Worm (Caenorhabditis elegans) whole organism, late embryonic: ENCODE data around the gene C37C3.9.

Source experiments
- C08G9.2 ChIP-seq: sonication (generic microtip); optimal IDR thresholded peaks from 2 replicates; lab custom pipeline; 2016; ENCODE audit warnings: mild to moderate bottlenecking, missing genetic modification characterization, moderate library complexity, missing compliant biosample characterization
- C38D4.7 ChIP-seq: fragments of 200-800 bp; sonication (Bioruptor generic); optimal IDR thresholded peaks from 2 replicates; lab custom pipeline; 2018; ENCODE audit warnings: mild to moderate bottlenecking, missing genetic modification characterization, moderate library complexity, missing compliant biosample characterization
- ceh-14 ChIP-seq: sonication (generic microtip); optimal IDR thresholded peaks from 2 replicates; lab custom pipeline; 2016; ENCODE audit warnings: missing genotype, missing genetic modification characterization, missing compliant biosample characterization
- ceh-2 ChIP-seq: sonication (generic microtip); optimal IDR thresholded peaks from 2 replicates; lab custom pipeline; 2016; ENCODE audit warnings: missing genotype, missing genetic modification characterization, missing compliant biosample characterization
- ceh-22 ChIP-seq: sonication (generic microtip); optimal IDR thresholded peaks from 2 replicates; lab custom pipeline; 2017; ENCODE audit warnings: missing biosample characterization, missing genetic modification characterization
- ceh-30 ChIP-seq: fragments of 150-350 bp; optimal IDR thresholded peaks from 2 replicates; lab custom pipeline; 2014; ENCODE audit warnings: missing biosample characterization, missing genetic modification characterization
- ceh-34 ChIP-seq: sonication (generic microtip); optimal IDR thresholded peaks from 2 replicates; lab custom pipeline; 2016; ENCODE audit warnings: mild to moderate bottlenecking, missing genetic modification characterization, missing compliant biosample characterization
- che-1 ChIP-seq: sonication (generic microtip); optimal IDR thresholded peaks from 2 replicates; lab custom pipeline; 2016; ENCODE audit warnings: mild to moderate bottlenecking, missing genetic modification characterization, missing compliant biosample characterization
- dmd-4 ChIP-seq: sonication (generic microtip); optimal IDR thresholded peaks from 2 replicates; lab custom pipeline; 2016; ENCODE audit warnings: borderline replicate concordance, missing genetic modification characterization, missing compliant biosample characterization
- dve-1 ChIP-seq: sonication (generic microtip); optimal IDR thresholded peaks from 2 replicates; lab custom pipeline; 2017; ENCODE audit warnings: antibody characterized with exemption, mild to moderate bottlenecking, missing genetic modification characterization, missing compliant biosample characterization
- elt-4 ChIP-seq: sonication (generic microtip); optimal IDR thresholded peaks from 2 replicates; lab custom pipeline; 2016; ENCODE audit warnings: missing genetic modification characterization, missing compliant biosample characterization
- ets-4 ChIP-seq: sonication (generic microtip); optimal IDR thresholded peaks from 2 replicates; lab custom pipeline; 2016; ENCODE audit warnings: missing genetic modification characterization, missing compliant biosample characterization
- fkh-10 ChIP-seq: fragments of 150-350 bp; optimal IDR thresholded peaks from 2 replicates; lab custom pipeline; 2014; ENCODE audit warnings: missing biosample characterization, missing genetic modification reagents, missing genetic modification characterization
- hlh-13 ChIP-seq: fragments of 200-800 bp; sonication (Bioruptor generic); optimal IDR thresholded peaks from 2 replicates; lab custom pipeline; 2018; ENCODE audit warnings: mild to moderate bottlenecking, missing genetic modification characterization, missing compliant biosample characterization
- hlh-15 ChIP-seq: sonication (generic microtip); optimal IDR thresholded peaks from 2 replicates; lab custom pipeline; 2016; ENCODE audit warnings: missing genetic modification characterization, missing compliant biosample characterization
- hlh-30 ChIP-seq: sonication (generic microtip); optimal IDR thresholded peaks from 2 replicates; lab custom pipeline; 2017; ENCODE audit warnings: antibody characterized with exemption, missing genetic modification characterization, missing compliant biosample characterization; ENCODE audit not compliant: insufficient read depth
- lin-11 ChIP-seq: fragments of 200-800 bp; sonication (Bioruptor generic); optimal IDR thresholded peaks from 2 replicates; lab custom pipeline; 2018; ENCODE audit warnings: mild to moderate bottlenecking, missing genetic modification characterization, missing compliant biosample characterization
- nfya-1 ChIP-seq: sonication (generic microtip); optimal IDR thresholded peaks from 2 replicates; lab custom pipeline; 2017; ENCODE audit warnings: missing genetic modification characterization, mild to moderate bottlenecking, missing compliant biosample characterization, antibody characterized with exemption, moderate library complexity
- nhr-11 ChIP-seq: fragments of 150-350 bp; optimal IDR thresholded peaks from 2 replicates; lab custom pipeline; 2014; ENCODE audit warnings: missing biosample characterization, missing genetic modification characterization
- npax-4 ChIP-seq: sonication (generic microtip); optimal IDR thresholded peaks from 2 replicates; lab custom pipeline; 2016; ENCODE audit warnings: missing genetic modification characterization, missing compliant biosample characterization
- odd-2 ChIP-seq: sonication (generic microtip); optimal IDR thresholded peaks from 2 replicates; lab custom pipeline; 2017; ENCODE audit warnings: antibody characterized with exemption, mild to moderate bottlenecking, missing genetic modification characterization, missing compliant biosample characterization
- pag-3 ChIP-seq: sonication (generic microtip); optimal IDR thresholded peaks from 2 replicates; lab custom pipeline; 2016; ENCODE audit warnings: missing compliant biosample characterization, missing genetic modification characterization, borderline replicate concordance
- pat-9 ChIP-seq: fragments of 200-800 bp; sonication (Bioruptor generic); optimal IDR thresholded peaks from 2 replicates; lab custom pipeline; 2018; ENCODE audit warnings: mild to moderate bottlenecking, missing genetic modification characterization, moderate library complexity, missing compliant biosample characterization
- pha-2 ChIP-seq: sonication (generic microtip); optimal IDR thresholded peaks from 2 replicates; lab custom pipeline; 2017; ENCODE audit warnings: mild to moderate bottlenecking, missing genetic modification characterization, missing compliant biosample characterization
- pha-4 ChIP-seq: fragments of 150-350 bp; optimal IDR thresholded peaks from 2 replicates; lab custom pipeline; 2018; ENCODE audit warnings: missing biosample characterization, missing genetic modification reagents, missing genetic modification characterization
- pqm-1 ChIP-seq: sonication (generic microtip); optimal IDR thresholded peaks from 2 replicates; lab custom pipeline; 2016; ENCODE audit warnings: missing genetic modification characterization, missing compliant biosample characterization
- rnt-1 ChIP-seq: sonication (generic microtip); optimal IDR thresholded peaks from 2 replicates; lab custom pipeline; 2016; ENCODE audit warnings: missing genetic modification characterization, missing compliant biosample characterization
- sox-2 ChIP-seq: fragments of 200-800 bp; sonication (Bioruptor generic); IDR thresholded peaks from 2 replicates; pipeline ENCODE4 v1.3.6; 2022; ENCODE audit warnings: missing genetic modification reagents, missing genetic modification characterization, missing compliant biosample characterization
- syd-9 ChIP-seq: sonication (generic microtip); optimal IDR thresholded peaks from 2 replicates; lab custom pipeline; 2016; ENCODE audit warnings: mild to moderate bottlenecking, missing genetic modification characterization, moderate library complexity, missing compliant biosample characterization
- tbx-7 ChIP-seq: sonication (generic microtip); optimal IDR thresholded peaks from 2 replicates; lab custom pipeline; 2016; ENCODE audit warnings: missing genotype, missing genetic modification characterization, missing compliant biosample characterization
- ttx-3 ChIP-seq: sonication (generic microtip); optimal IDR thresholded peaks from 2 replicates; lab custom pipeline; 2016; ENCODE audit warnings: missing genetic modification reagents, missing genetic modification characterization, missing compliant biosample characterization
- unc-3 ChIP-seq, 2 experiments: fragments of 200-800 bp in 1 of 2; sonication (Bioruptor generic) in 1 of 2; sonication (generic microtip) in 1 of 2; conservative IDR thresholded peaks in 1 of 2; optimal IDR thresholded peaks in 1 of 2; 2 replicates each; pipeline versions ENCODE4 v1.3.6 to Lab custom; 2016 to 2022; ENCODE audit warnings: missing compliant biosample characterization in 2 of 2, missing genetic modification characterization in 2 of 2, missing genetic modification reagents in 1 of 2
- unc-42 ChIP-seq: sonication (generic microtip); optimal IDR thresholded peaks from 2 replicates; lab custom pipeline; 2016; ENCODE audit warnings: missing genotype, missing genetic modification characterization, missing compliant biosample characterization
- unc-55 ChIP-seq: sonication (generic microtip); optimal IDR thresholded peaks from 2 replicates; lab custom pipeline; 2017; ENCODE audit warnings: missing biosample characterization, missing genetic modification reagents, missing genetic modification characterization
- ztf-16 ChIP-seq: sonication (generic microtip); optimal IDR thresholded peaks from 2 replicates; lab custom pipeline; 2017; ENCODE audit warnings: missing genetic modification characterization, missing compliant biosample characterization

C37C3.9 gene

DNA sequence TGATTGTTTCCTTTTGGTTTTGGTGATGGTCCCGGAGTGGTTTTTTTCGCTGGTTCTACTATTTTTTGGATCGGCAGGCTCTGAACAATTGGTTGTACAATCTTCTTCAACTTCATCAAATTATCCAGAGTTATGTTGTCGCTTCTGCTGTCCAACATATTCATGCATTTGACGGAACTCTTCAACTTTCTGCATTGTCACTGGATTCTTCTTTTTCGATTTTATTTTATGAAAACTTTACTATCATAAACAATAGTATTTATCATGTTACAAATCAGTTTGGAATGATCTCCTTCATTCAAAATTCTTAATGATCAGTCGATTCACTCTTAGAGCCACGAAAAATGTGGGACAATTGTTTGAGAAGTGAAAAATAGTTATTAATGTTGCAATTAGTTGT is 2.4 kb downstream of the C37C3.9 start:
- TF ChIP-seq che-1 (tag; lab: Kevin White, UChicago) (no peak), pha-2 (tag; lab: Kevin White, UChicago) (no peak), nfya-1 (tag; lab: Kevin White, UChicago) (no peak), ztf-16 (tag; lab: Kevin White, UChicago) (no peak), rnt-1 (tag; lab: Kevin White, UChicago) (no peak), ceh-14 (tag; lab: Kevin White, UChicago) (no peak), fkh-10 (GFP tag; lab: Kevin White, UChicago) (no peak), ttx-3 (tag; lab: Kevin White, UChicago) (no peak)

DNA sequence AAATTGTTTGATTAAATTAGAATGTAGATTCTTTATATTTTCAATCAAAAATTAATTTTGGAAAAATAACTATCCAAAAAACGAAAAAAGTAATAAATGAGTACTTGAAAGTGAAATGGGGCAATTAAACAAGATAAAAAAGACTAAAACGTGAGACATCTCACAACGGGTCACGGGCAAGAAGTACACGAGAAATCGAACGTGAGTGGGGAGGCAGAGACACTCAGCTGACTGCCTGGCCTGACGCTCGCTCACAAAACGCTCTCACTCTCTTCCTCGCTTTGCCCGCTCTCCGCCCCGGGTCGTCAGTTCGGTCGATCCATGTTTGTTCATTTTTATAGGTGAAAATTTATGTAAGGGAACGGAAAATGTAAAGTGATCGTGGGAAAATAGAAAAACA is 6.2 kb downstream of the C37C3.9 start:
- TF ChIP-seq pag-3 (tag; lab: Kevin White, UChicago) (no peak), unc-42 (peak; percentile 5), hlh-30 (peak; percentile 72), nhr-11 (no peak)

DNA sequence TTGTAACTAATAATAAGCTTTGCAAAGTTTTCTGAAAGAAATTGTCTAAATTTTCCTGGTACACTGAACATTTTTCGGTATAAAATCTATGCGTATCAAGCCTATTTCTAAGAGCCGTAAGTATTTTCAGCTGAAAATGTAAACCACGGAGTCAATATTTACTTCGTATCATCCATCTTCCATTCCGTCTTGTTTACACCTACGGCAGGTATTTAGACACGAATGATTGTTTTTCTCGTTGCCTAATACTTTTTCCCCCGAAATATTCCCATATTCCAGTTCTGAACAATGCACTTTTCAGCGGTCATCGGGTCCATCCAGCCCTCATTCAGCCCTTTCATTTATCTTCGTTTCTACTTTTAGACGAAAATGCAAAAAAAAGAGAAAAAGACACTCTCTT is 6.8 kb downstream of the C37C3.9 start:
- TF ChIP-seq C08G9.2 (tag; lab: Kevin White, UChicago) (no peak), odd-2 (tag; lab: Kevin White, UChicago) (no peak)
- TF ChIP-seq, all 69 proteins: peak for 0

DNA sequence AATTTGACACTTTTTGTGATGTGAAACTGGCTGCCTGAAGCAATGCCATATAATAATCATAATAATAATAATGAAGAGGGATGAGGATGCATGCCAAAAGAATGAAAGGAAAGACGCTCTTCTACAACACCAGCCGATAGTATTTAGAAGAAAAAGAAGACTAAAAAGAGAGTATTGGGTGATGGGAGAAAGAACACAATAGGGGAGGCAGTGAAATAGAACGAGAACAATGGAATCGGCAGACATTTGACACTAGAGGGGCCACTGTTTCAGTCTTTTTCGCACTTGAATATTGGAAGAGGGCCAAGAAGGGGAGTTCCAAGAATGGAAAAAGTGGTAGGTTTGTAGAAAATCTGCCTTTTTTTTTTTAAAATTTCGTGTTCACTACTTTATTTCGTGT is 7.3 kb downstream of the C37C3.9 start, which contains the start of gene memo-1:
TSS of gene memo-1 (minus strand) at position 2 of the 400 bp plus-strand sequence.
- TF ChIP-seq elt-4 (tag; lab: Kevin White, UChicago), result no peak
- TF ChIP-seq tbx-7 (tag; lab: Kevin White, UChicago), result no peak
- TF ChIP-seq ceh-30 (tag; lab: Kevin White, UChicago), result no peak
- TF ChIP-seq sox-2 (GFP tag; lab: Robert Waterston, UW), result peak; percentile 44

DNA sequence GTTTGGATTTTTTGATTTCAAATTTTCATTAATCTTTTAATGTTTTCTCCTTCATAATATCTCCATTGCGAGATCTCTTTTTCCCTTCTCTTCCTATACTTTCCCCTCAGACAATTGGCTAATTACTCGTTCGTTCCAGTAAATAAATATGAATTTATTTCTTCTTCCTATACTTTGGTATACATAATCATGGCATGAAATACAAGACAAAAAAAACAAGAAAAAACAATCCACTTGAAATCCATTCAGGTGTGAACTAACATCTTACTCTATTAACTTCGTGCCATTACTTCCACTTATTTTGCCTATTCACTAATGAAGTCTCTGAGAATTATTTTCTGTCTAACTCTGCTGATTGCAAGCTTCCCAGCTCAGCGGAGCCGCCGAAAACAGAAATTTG is 12.3 kb downstream of the C37C3.9 start, which contains the start of gene grd-8:
TSS of gene grd-8 (plus strand) at position 301 of the 400 bp plus-strand sequence.
- TF ChIP-seq pqm-1 (tag; lab: Kevin White, UChicago) (no peak), ceh-2 (tag; lab: Kevin White, UChicago) (no peak), rnt-1 (tag; lab: Kevin White, UChicago) (no peak), C38D4.7 (GFP tag; lab: Kevin White, UChicago) (no peak), hlh-13 (GFP tag; lab: Kevin White, UChicago) (no peak), ttx-3 (tag; lab: Kevin White, UChicago) (no peak), dve-1 (tag; lab: Kevin White, UChicago) (no peak), ceh-22 (tag; lab: Kevin White, UChicago) (no peak), pat-9 (tag; lab: Kevin White, UChicago) (no peak), ets-4 (tag; lab: Kevin White, UChicago) (no peak), dmd-4 (tag; lab: Kevin White, UChicago) (no peak), che-1 (tag; lab: Kevin White, UChicago) (no peak), tbx-7 (tag; lab: Kevin White, UChicago) (no peak), npax-4 (no peak)
- TF ChIP-seq, all 69 proteins: peak for 0

DNA sequence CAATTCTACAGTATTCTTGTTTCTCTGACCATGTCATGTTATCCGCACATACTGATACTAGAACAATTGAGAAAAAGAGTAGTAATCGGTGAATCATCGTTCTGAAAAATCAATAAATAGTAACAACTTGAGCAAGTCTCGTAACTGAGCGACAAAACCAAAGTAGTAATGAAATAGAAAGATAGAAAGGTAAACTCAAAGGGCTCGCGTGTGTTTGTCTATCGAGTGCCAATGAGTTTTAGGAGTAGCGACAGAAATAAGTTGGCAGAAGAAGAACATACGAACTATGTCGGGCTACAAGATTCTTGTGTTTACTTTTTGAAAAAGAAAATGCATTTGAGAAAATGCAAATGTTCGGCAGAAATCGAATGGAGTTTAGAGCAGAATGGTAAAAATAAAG is 15.0 kb downstream of the C37C3.9 start, which contains the start of gene C37C3.12:
TSS of gene C37C3.12 (minus strand) at position 101 of the 400 bp plus-strand sequence.
- no peak for TF ChIP-seq ztf-16 (tag; lab: Kevin White, UChicago)
- TF ChIP-seq lin-11 (tag; lab: Kevin White, UChicago), result no peak
- no peak for TF ChIP-seq ttx-3 (tag; lab: Kevin White, UChicago)
- TF ChIP-seq rnt-1 (tag; lab: Kevin White, UChicago), result no peak
- TF ChIP-seq unc-42, result no peak
- no peak for TF ChIP-seq fkh-10 (GFP tag; lab: Kevin White, UChicago)
- no peak for TF ChIP-seq ceh-34 (tag; lab: Kevin White, UChicago)
- no peak for TF ChIP-seq C38D4.7 (GFP tag; lab: Kevin White, UChicago)
- no peak for TF ChIP-seq pha-4
- no peak for TF ChIP-seq elt-4 (tag; lab: Kevin White, UChicago)
- TF ChIP-seq unc-3 (GFP tag; conservative IDR thresholded peaks at IDR 0.05; lab: Robert Waterston, UW), result no peak
- no peak for TF ChIP-seq unc-3 (tag; optimal IDR thresholded peaks at IDR 0.05; lab: Kevin White, UChicago)
- TF ChIP-seq pag-3 (tag; lab: Kevin White, UChicago), result no peak
- TF ChIP-seq hlh-13 (GFP tag; lab: Kevin White, UChicago), result no peak
- TF ChIP-seq syd-9 (tag; lab: Kevin White, UChicago), result no peak
- no peak for TF ChIP-seq hlh-30
- TF ChIP-seq hlh-15, result no peak
- TF ChIP-seq npax-4, result no peak
- TF ChIP-seq unc-55 (GFP tag; lab: Kevin White, UChicago), result no peak
- TF ChIP-seq dve-1 (tag; lab: Kevin White, UChicago), result no peak
